Fruit fly (Drosophila melanogaster) whole organism, embryonic: Measurements from ENCODE around the gene CG5214.

Experiments used
- B-H1 ChIP-seq: fragments of 200-800 bp; sonication (Bioruptor generic); IDR thresholded peaks from 3 replicates; pipeline ENCODE4 v1.3.6; 2022; ENCODE audit warnings: missing biosample characterization, missing genetic modification characterization
- CG1024 ChIP-seq: fragments of 200-800 bp; sonication (Bioruptor generic); IDR thresholded peaks from 2 replicates; pipeline ENCODE4 v1.3.6; 2022; ENCODE audit warnings: missing biosample characterization, missing genetic modification characterization
- CG11247 ChIP-seq: fragments of 200-800 bp; sonication (Bioruptor generic); IDR thresholded peaks from 2 replicates; pipeline ENCODE4 v1.3.6; 2022; ENCODE audit warnings: missing biosample characterization, missing genetic modification characterization
- CG11456 ChIP-seq: fragments of 200-800 bp; sonication (Bioruptor generic); IDR thresholded peaks from 3 replicates; pipeline ENCODE4 v1.3.6; 2022; ENCODE audit warnings: missing biosample characterization, missing genetic modification characterization
- CG12071 ChIP-seq: fragments of 200-800 bp; sonication (Bioruptor generic); optimal IDR thresholded peaks from 3 replicates; lab custom pipeline; 2018; ENCODE audit warnings: missing biosample characterization, mild to moderate bottlenecking, missing genetic modification characterization
- CG12659 ChIP-seq: fragments of 200-800 bp; sonication (Bioruptor generic); optimal IDR thresholded peaks from 3 replicates; lab custom pipeline; 2017; ENCODE audit warnings: mild to moderate bottlenecking, missing biosample characterization, missing genetic modification reagents, missing genetic modification characterization
- CG14710 ChIP-seq: fragments of 200-800 bp; sonication (Bioruptor generic); optimal IDR thresholded peaks from 3 replicates; lab custom pipeline; 2019; ENCODE audit warnings: missing biosample characterization, mild to moderate bottlenecking, missing genetic modification characterization, moderate library complexity
- CG1792 ChIP-seq: fragments of 200-800 bp; sonication (Bioruptor generic); optimal IDR thresholded peaks from 2 replicates; lab custom pipeline; 2016; ENCODE audit warnings: missing biosample characterization, missing genetic modification characterization
- CG18599 ChIP-seq: fragments of 200-800 bp; sonication (Bioruptor generic); optimal IDR thresholded peaks from 3 replicates; lab custom pipeline; 2017; ENCODE audit warnings: missing biosample characterization, missing genetic modification characterization, mild to moderate bottlenecking, moderate library complexity, missing genetic modification reagents
- CG2129 ChIP-seq: fragments of 200-800 bp; sonication (Bioruptor generic); IDR thresholded peaks from 2 replicates; pipeline ENCODE4 v1.3.6; 2022; ENCODE audit warnings: missing biosample characterization, missing genetic modification characterization; ENCODE audit not compliant: partially characterized antibody
- CG2678 ChIP-seq: fragments of 200-800 bp; sonication (Bioruptor generic); optimal IDR thresholded peaks from 3 replicates; lab custom pipeline; 2019; ENCODE audit warnings: missing biosample characterization, mild to moderate bottlenecking, missing genetic modification characterization, moderate library complexity
- CG30431 ChIP-seq: fragments of 200-800 bp; sonication (Bioruptor generic); optimal IDR thresholded peaks from 2 replicates; lab custom pipeline; 2017; ENCODE audit warnings: missing biosample characterization, missing genetic modification characterization
- CG31224 ChIP-seq: fragments of 200-800 bp; sonication (Bioruptor generic); IDR thresholded peaks from 2 replicates; pipeline ENCODE4 v1.3.6; 2022; ENCODE audit warnings: missing biosample characterization, missing genetic modification characterization
- CG32767 ChIP-seq: fragments of 200-800 bp; sonication (Bioruptor generic); IDR thresholded peaks from 2 replicates; pipeline ENCODE4 v1.3.6; 2022; ENCODE audit warnings: missing biosample characterization, missing genetic modification characterization
- CG34224 ChIP-seq: fragments of 200-800 bp; sonication (Bioruptor generic); IDR thresholded peaks from 3 replicates; pipeline ENCODE4 v1.3.6; 2022; ENCODE audit warnings: missing biosample characterization, missing genetic modification characterization; ENCODE audit not compliant: partially characterized antibody
- CG4328 ChIP-seq: fragments of 200-800 bp; sonication (Bioruptor generic); optimal IDR thresholded peaks from 3 replicates; lab custom pipeline; 2017; ENCODE audit warnings: missing biosample characterization, missing genetic modification reagents, missing genetic modification characterization
- CG43689 ChIP-seq: fragments of 200-800 bp; sonication (Bioruptor generic); IDR thresholded peaks from 2 replicates; pipeline ENCODE4 v1.3.6; 2022; ENCODE audit warnings: missing biosample characterization, missing genetic modification characterization
- CG6272 ChIP-seq: fragments of 200-800 bp; sonication (Bioruptor generic); IDR thresholded peaks from 2 replicates; pipeline ENCODE4 v1.3.6; 2022; ENCODE audit warnings: missing biosample characterization, missing genetic modification characterization
- CG7556 ChIP-seq: fragments of 200-800 bp; sonication (Bioruptor generic); optimal IDR thresholded peaks from 2 replicates; lab custom pipeline; 2017; ENCODE audit warnings: missing biosample characterization, mild to moderate bottlenecking, missing genetic modification characterization
- CG7786 ChIP-seq: fragments of 200-800 bp; sonication (Bioruptor generic); optimal IDR thresholded peaks from 2 replicates; lab custom pipeline; 2016; ENCODE audit warnings: missing biosample characterization, missing genetic modification characterization
- CG8388 ChIP-seq: fragments of 200-800 bp; sonication (Bioruptor generic); optimal IDR thresholded peaks from 2 replicates; lab custom pipeline; 2019; ENCODE audit warnings: missing biosample characterization, mild to moderate bottlenecking, missing genetic modification characterization, moderate library complexity
- Dip2 ChIP-seq: fragments of 200-800 bp; sonication (Bioruptor generic); IDR thresholded peaks from 2 replicates; pipeline ENCODE4 v1.3.6; 2022; ENCODE audit warnings: missing biosample characterization, missing genetic modification characterization
- E2f1 ChIP-seq: fragments of 200-800 bp; sonication (Bioruptor generic); IDR thresholded peaks from 2 replicates; pipeline ENCODE4 v1.3.6; 2022; ENCODE audit warnings: missing biosample characterization, missing genetic modification characterization
- ERR ChIP-seq: fragments of 200-800 bp; sonication (Bioruptor generic); optimal IDR thresholded peaks from 2 replicates; lab custom pipeline; 2016; ENCODE audit warnings: missing biosample characterization, missing genetic modification characterization
- Mes4 ChIP-seq: fragments of 200-800 bp; sonication (Bioruptor generic); optimal IDR thresholded peaks from 2 replicates; lab custom pipeline; 2016; ENCODE audit warnings: missing biosample characterization, missing genetic modification characterization
- Oli ChIP-seq: fragments of 200-800 bp; sonication (Bioruptor generic); optimal IDR thresholded peaks from 2 replicates; lab custom pipeline; 2018; ENCODE audit warnings: missing biosample characterization, mild to moderate bottlenecking, missing genetic modification characterization, moderate library complexity
- Optix ChIP-seq: fragments of 200-800 bp; sonication (Bioruptor generic); IDR thresholded peaks from 3 replicates; pipeline ENCODE4 v1.3.6; 2022; ENCODE audit warnings: missing biosample characterization, missing genetic modification characterization
- Side ChIP-seq: fragments of 200-800 bp; sonication (Bioruptor generic); optimal IDR thresholded peaks from 2 replicates; lab custom pipeline; 2016; ENCODE audit warnings: missing biosample characterization, missing genetic modification characterization
- ap ChIP-seq: fragments of 200-800 bp; sonication (Bioruptor generic); IDR thresholded peaks from 2 replicates; pipeline ENCODE4 v1.3.6; 2022; ENCODE audit warnings: missing biosample characterization, missing genetic modification characterization
- bab2 ChIP-seq: fragments of 200-800 bp; sonication (Bioruptor generic); optimal IDR thresholded peaks from 2 replicates; lab custom pipeline; 2016; ENCODE audit warnings: missing biosample characterization, missing genetic modification characterization
- bbx ChIP-seq: fragments of 200-800 bp; sonication (Bioruptor generic); IDR thresholded peaks from 2 replicates; pipeline ENCODE4 v1.3.6; 2022; ENCODE audit warnings: missing biosample characterization, missing genetic modification characterization; ENCODE audit not compliant: partially characterized antibody
- bsh ChIP-seq, 2 experiments: fragments of 200-800 bp; sonication (Bioruptor generic); optimal IDR thresholded peaks; 2 replicates each; lab custom pipeline; 2017 to 2018; ENCODE audit warnings: mild to moderate bottlenecking in 2 of 2, missing biosample characterization in 2 of 2, missing genetic modification characterization in 2 of 2, moderate library complexity in 1 of 2
- caup ChIP-seq: fragments of 200-800 bp; sonication (Bioruptor generic); optimal IDR thresholded peaks from 3 replicates; lab custom pipeline; 2017; ENCODE audit warnings: missing biosample characterization, mild to moderate bottlenecking, missing genetic modification characterization, moderate library complexity; ENCODE audit not compliant: severe bottlenecking
- dati ChIP-seq: fragments of 200-800 bp; sonication (Bioruptor generic); IDR thresholded peaks from 2 replicates; pipeline ENCODE4 v1.3.6; 2022; ENCODE audit warnings: missing biosample characterization, missing genetic modification characterization
- dmrt99B ChIP-seq: fragments of 200-800 bp; sonication (Bioruptor generic); optimal IDR thresholded peaks from 2 replicates; lab custom pipeline; 2018; ENCODE audit warnings: missing biosample characterization, mild to moderate bottlenecking, missing genetic modification characterization, moderate library complexity
- gcm2 ChIP-seq: fragments of 200-800 bp; sonication (Bioruptor generic); optimal IDR thresholded peaks from 2 replicates; lab custom pipeline; 2016; ENCODE audit warnings: missing biosample characterization, missing genetic modification characterization
- ham ChIP-seq: fragments of 200-800 bp; sonication (Bioruptor generic); IDR thresholded peaks from 2 replicates; pipeline ENCODE4 v1.3.6; 2022; ENCODE audit warnings: missing biosample characterization, missing genetic modification characterization
- ind ChIP-seq: fragments of 200-800 bp; sonication (Bioruptor generic); optimal IDR thresholded peaks from 3 replicates; lab custom pipeline; 2016; ENCODE audit warnings: missing biosample characterization, missing genetic modification characterization
- kah ChIP-seq: fragments of 200-800 bp; sonication (Bioruptor generic); optimal IDR thresholded peaks from 2 replicates; lab custom pipeline; 2018; ENCODE audit warnings: missing biosample characterization, mild to moderate bottlenecking, missing genetic modification characterization
- mirr ChIP-seq: fragments of 200-800 bp; sonication (Bioruptor generic); optimal IDR thresholded peaks from 3 replicates; lab custom pipeline; 2018; ENCODE audit warnings: missing biosample characterization, mild to moderate bottlenecking, missing genetic modification characterization
- peb ChIP-seq: fragments of 200-800 bp; sonication (Bioruptor generic); IDR thresholded peaks from 2 replicates; pipeline ENCODE4 v1.3.6; 2022; ENCODE audit warnings: missing biosample characterization, missing genetic modification characterization
- pho ChIP-seq: fragments of 200-800 bp; sonication (Bioruptor generic); optimal IDR thresholded peaks from 2 replicates; lab custom pipeline; 2016; ENCODE audit warnings: missing biosample characterization, missing genetic modification characterization
- pnt ChIP-seq: fragments of 200-800 bp; sonication (Bioruptor generic); optimal IDR thresholded peaks from 3 replicates; lab custom pipeline; 2016; ENCODE audit warnings: missing biosample characterization, missing genetic modification characterization
- salm ChIP-seq: fragments of 200-800 bp; sonication (Bioruptor generic); optimal IDR thresholded peaks from 2 replicates; lab custom pipeline; 2018; ENCODE audit warnings: missing biosample characterization, mild to moderate bottlenecking, missing genetic modification characterization
- sc ChIP-seq, 3 experiments: fragments of >200 bp in 2 of 3; fragments of 200-800 bp in 1 of 3; sonication (Bioruptor generic) in 1 of 3; optimal IDR thresholded peaks; 2 replicates in 2 of 3; 3 replicates in 1 of 3; lab custom pipeline; 2017; ENCODE audit warnings: mild to moderate bottlenecking in 1 of 3, missing biosample characterization in 1 of 3, missing genetic modification characterization in 1 of 3, missing genetic modification reagents in 1 of 3
- stwl ChIP-seq: fragments of 200-800 bp; sonication (Bioruptor generic); optimal IDR thresholded peaks from 3 replicates; lab custom pipeline; 2018; ENCODE audit warnings: missing biosample characterization, mild to moderate bottlenecking, missing genetic modification characterization, moderate library complexity
- tup ChIP-seq: fragments of 200-800 bp; sonication (Bioruptor generic); optimal IDR thresholded peaks from 2 replicates; lab custom pipeline; 2016; ENCODE audit warnings: missing biosample characterization, mild to moderate bottlenecking, missing genetic modification characterization, moderate library complexity
- vvl ChIP-seq: fragments of 200-800 bp; sonication (Bioruptor generic); IDR thresholded peaks from 2 replicates; pipeline ENCODE4 v1.3.6; 2022; ENCODE audit warnings: missing biosample characterization, missing genetic modification characterization

CG5214 gene

dm6 chr3R:11221437-11222230, 22.5 kb upstream of the CG5214 start, which contains the start of the genes CG6693 and RpL3 (continued):
- peak; percentile 89 for TF ChIP-seq CG12071 (GFP tag; lab: Kevin White, UChicago)
- no peak for TF ChIP-seq CG43689 (GFP tag; lab: Robert Waterston, UW)
- TF ChIP-seq stwl (tag; lab: Kevin White, UChicago): peak; percentile 49
- peak; percentile 91 for TF ChIP-seq CG14710 (tag; lab: Kevin White, UChicago)
- TF ChIP-seq Mes4 (GFP tag; lab: Kevin White, UChicago): peak; percentile 81
- TF ChIP-seq kah (GFP tag; lab: Kevin White, UChicago): peak; percentile 86
- TF ChIP-seq CG7786 (GFP tag; lab: Kevin White, UChicago): peak; percentile 24
- TF ChIP-seq CG11247 (GFP tag; lab: Robert Waterston, UW): peak; percentile 73
- peak; percentile 63 for TF ChIP-seq Side (GFP tag; lab: Kevin White, UChicago)
- TF ChIP-seq ind (GFP tag; lab: Kevin White, UChicago): peak; percentile 32
- no peak for TF ChIP-seq ham (GFP tag; lab: Robert Waterston, UW)
- peak; percentile 65 for TF ChIP-seq CG1024 (GFP tag; lab: Robert Waterston, UW)
- TF ChIP-seq Oli: peak; percentile 67
- no peak for TF ChIP-seq Dip2 (GFP tag; lab: Robert Waterston, UW)
- peak; percentile 31 for TF ChIP-seq pnt (GFP tag; lab: Kevin White, UChicago)
- peak; percentile 43; the same call in 1 of the 2 replicates for TF ChIP-seq ap (GFP tag; lab: Robert Waterston, UW)
- TF ChIP-seq CG7556: peak; percentile 56
- peak; percentile 58 for TF ChIP-seq CG8388 (GFP tag; lab: Kevin White, UChicago)
- no peak for TF ChIP-seq CG1792 (GFP tag; lab: Kevin White, UChicago)
- TF ChIP-seq caup (GFP tag; lab: Kevin White, UChicago): peak; percentile 92
- peak; percentile 84 for TF ChIP-seq vvl (GFP tag; lab: Robert Waterston, UW)
- TF ChIP-seq CG30431 (GFP tag; lab: Kevin White, UChicago): no peak
- TF ChIP-seq tup (GFP tag; lab: Kevin White, UChicago): no peak
- peak; percentile 72 for TF ChIP-seq CG18599 (GFP tag; lab: Kevin White, UChicago)
- peak; percentile 66 for TF ChIP-seq gcm2 (GFP tag; lab: Kevin White, UChicago)
- no peak for TF ChIP-seq CG2129 (GFP tag; lab: Robert Waterston, UW)
- peak; percentile 68 for TF ChIP-seq dmrt99B (tag; lab: Kevin White, UChicago)
- peak; percentile 90 for TF ChIP-seq mirr (GFP tag; lab: Kevin White, UChicago)
- peak; percentile 55 for TF ChIP-seq CG31224
- TF ChIP-seq sc (optimal IDR thresholded peaks at IDR 0.05; lab: Kevin White, UChicago): no peak
- peak; percentile 54 for TF ChIP-seq sc (GFP tag; optimal IDR thresholded peaks at IDR 0.05; lab: Kevin White, UChicago)
- TF ChIP-seq CG11456: peak; percentile 84
- TF ChIP-seq CG32767 (GFP tag; lab: Robert Waterston, UW): peak; percentile 49; the same call in 1 of the 2 replicates
- TF ChIP-seq CG6272 (GFP tag; lab: Robert Waterston, UW): peak; percentile 47; the same call in 1 of the 2 replicates
- TF ChIP-seq E2f1 (GFP tag; lab: Robert Waterston, UW): peak; percentile 47; the same call in 1 of the 2 replicates
- no peak; the same call in 2 of the 3 replicates for TF ChIP-seq CG34224 (GFP tag; lab: Robert Waterston, UW)
- TF ChIP-seq pho (GFP tag; lab: Kevin White, UChicago): peak; percentile 47
- TF ChIP-seq bab2 (GFP tag; lab: Kevin White, UChicago): peak; percentile 46
- TF ChIP-seq CG4328 (GFP tag; lab: Kevin White, UChicago): peak; percentile 84
- peak; percentile 70 for TF ChIP-seq Optix (GFP tag; lab: Robert Waterston, UW)
- TF ChIP-seq dati (GFP tag; lab: Robert Waterston, UW): 0 out of 2 replicates have a peak, but pooled peaks have one; percentile 29
- peak; percentile 82 for TF ChIP-seq CG2678
- peak; percentile 63; the same call in 1 of the 2 replicates for TF ChIP-seq bbx (GFP tag; lab: Robert Waterston, UW)
- TF ChIP-seq CG12659 (GFP tag; lab: Kevin White, UChicago): peak; percentile 90
- peak; percentile 23; the same call in 1 of the 3 replicates for TF ChIP-seq B-H1 (GFP tag; lab: Robert Waterston, UW)
- peak; percentile 63 to 66 for TF ChIP-seq bsh (GFP tag; optimal IDR thresholded peaks at IDR 0.05; lab: Kevin White, UChicago)
- peak; percentile 71 for TF ChIP-seq salm (tag; lab: Kevin White, UChicago)
- peak; percentile 47 for TF ChIP-seq ERR (GFP tag; lab: Kevin White, UChicago)
- no peak for TF ChIP-seq peb (GFP tag; lab: Robert Waterston, UW)
